Worm (Caenorhabditis elegans): ENCODE results near the gene aat-7.
A peak's percentile ranks its signal among the peaks of the same experiment; 100 is the strongest.

DNA sequence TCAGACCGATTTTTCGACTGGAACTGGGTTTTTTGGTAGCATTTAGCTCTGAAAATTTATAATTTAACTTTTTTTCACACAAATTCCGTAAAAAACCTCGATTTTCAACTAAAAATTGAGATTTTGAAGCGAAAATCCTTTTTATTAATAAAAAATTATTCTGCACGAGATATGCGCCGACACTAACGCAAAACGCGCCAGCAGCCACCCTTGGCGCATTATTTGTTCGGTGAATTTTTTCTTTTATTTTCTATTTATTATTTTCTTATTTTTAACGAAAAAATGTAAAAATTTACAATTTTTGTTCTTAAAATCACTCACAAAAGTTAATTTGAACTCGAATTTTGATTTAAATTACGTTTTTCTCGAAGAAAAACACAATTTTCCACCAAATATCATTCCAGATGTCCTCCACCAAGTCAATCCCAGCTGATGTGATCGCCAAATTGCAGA lies 15.5 kb downstream of the aat-7 start, which contains the start of gene Y51H7C.7:
- TF ChIP-seq snpc-4 (tag; optimal IDR thresholded peaks at IDR 0.05): peak; percentile 58
- TF ChIP-seq unc-98 (GFP tag; IDR thresholded peaks at IDR 0.05): no peak
- TF ChIP-seq zag-1 (tag; optimal IDR thresholded peaks at IDR 0.05): no peak
- peak; percentile 85 for TF ChIP-seq nhr-47 (tag; optimal IDR thresholded peaks at IDR 0.05)
- TF ChIP-seq mdl-1 (tag; optimal IDR thresholded peaks at IDR 0.05): peak in 1 of 2 experiments; percentile 31
- no peak for TF ChIP-seq unc-62 (GFP tag; optimal IDR thresholded peaks at IDR 0.05)
- no peak for TF ChIP-seq nhr-237 (tag; optimal IDR thresholded peaks at IDR 0.05)

Measured in whole organism, L1 larva.